Worm (Caenorhabditis elegans): ENCODE data around the gene vps-60.

DNA sequence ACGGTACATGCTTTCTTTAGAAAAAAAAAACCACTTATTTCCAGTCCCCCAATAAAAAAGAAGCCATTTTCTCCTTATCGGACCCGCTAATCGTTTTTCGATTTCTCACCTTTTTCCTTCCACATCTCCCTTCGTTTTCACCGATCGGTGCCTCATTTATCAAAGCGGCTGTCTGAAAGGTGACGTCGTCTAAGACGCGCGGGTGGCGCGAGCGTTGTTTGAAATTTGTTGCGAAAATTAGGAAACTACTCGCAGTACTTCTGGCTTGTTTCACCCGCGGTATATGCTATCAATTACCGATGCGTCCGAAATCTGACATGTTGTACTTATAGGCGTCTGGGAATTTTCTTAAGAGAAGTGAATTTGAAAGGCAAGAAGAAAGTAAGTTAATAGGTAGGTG, 46.2 kb upstream of the vps-60 start:
- TF ChIP-seq unc-55 (GFP tag; optimal IDR thresholded peaks at IDR 0.05) (no peak), R02D3.7 (tag; optimal IDR thresholded peaks at IDR 0.05) (no peak)
